Worm (Caenorhabditis elegans): Measurements from ENCODE around the gene tag-52.
A peak's percentile ranks its signal among the peaks of the same experiment; 100 is the strongest.

The tag-52 gene

ce11 chrX:3697623-3698022 lies 19.3 kb upstream of the tag-52 start (continued):
- TF ChIP-seq lsy-2 (tag; optimal IDR thresholded peaks at IDR 0.05) (peak; percentile 55 to 60), ceh-82 (tag; optimal IDR thresholded peaks at IDR 0.05) (peak; percentile 44 to 66 (median 48)), egl-13 (tag; optimal IDR thresholded peaks at IDR 0.05) (peak; percentile 69), elt-3 (tag; optimal IDR thresholded peaks at IDR 0.05) (peak in 2 of 6 experiments; percentile 19 to 36), mef-2 (tag; optimal IDR thresholded peaks at IDR 0.05) (no peak), zag-1 (tag; optimal IDR thresholded peaks at IDR 0.05) (no peak), nhr-90 (tag; optimal IDR thresholded peaks at IDR 0.05; ENCODE audit: poor library complexity) (peak; percentile 77), nhr-20 (tag; optimal IDR thresholded peaks at IDR 0.05) (peak; percentile 73)

ce11 chrX:3696603-3697002 lies 18.2 kb upstream of the tag-52 start, which contains the start of gene C01C4.3:
C01C4.3 (plus strand) TSS chrX:3696903.
- TF ChIP-seq ces-1 (GFP tag; optimal IDR thresholded peaks at IDR 0.05) (no peak), efl-1 (optimal IDR thresholded peaks at IDR 0.05) (no peak), efl-1 (GFP tag; optimal IDR thresholded peaks at IDR 0.05 in 1 of 2) (peak in 1 of 2 experiments; percentile 32)

ce11 chrX:3695826-3696225 lies 17.5 kb upstream of the tag-52 start:
- no peak for TF ChIP-seq jun-1 (tag; optimal IDR thresholded peaks at IDR 0.05)
- TF ChIP-seq blmp-1 (tag; optimal IDR thresholded peaks at IDR 0.05), result peak; percentile 67

ce11 chrX:3694172-3694571 lies 15.8 kb upstream of the tag-52 start:
- TF ChIP-seq sox-4 (tag; optimal IDR thresholded peaks at IDR 0.05) (no peak), elt-2 (tag; optimal IDR thresholded peaks at IDR 0.05) (no peak), sup-37 (GFP tag; optimal IDR thresholded peaks at IDR 0.05) (no peak), snpc-4 (tag; optimal IDR thresholded peaks at IDR 0.05) (no peak), lin-35 (GFP tag; optimal IDR thresholded peaks at IDR 0.05) (peak; percentile 17 to 42), ceh-88 (GFP tag; IDR thresholded peaks at IDR 0.05) (no peak), C04F5.9 (tag; optimal IDR thresholded peaks at IDR 0.05) (no peak), ztf-4 (tag; optimal IDR thresholded peaks at IDR 0.05) (no peak), unc-62 (GFP tag; optimal IDR thresholded peaks at IDR 0.05) (no peak), ces-1 (GFP tag; optimal IDR thresholded peaks at IDR 0.05) (no peak), zag-1 (tag; optimal IDR thresholded peaks at IDR 0.05) (no peak), blmp-1 (tag; optimal IDR thresholded peaks at IDR 0.05) (peak; percentile 40), nhr-28 (tag; optimal IDR thresholded peaks at IDR 0.05) (no peak), ama-1 (optimal IDR thresholded peaks at IDR 0.05) (no peak), nhr-90 (tag; optimal IDR thresholded peaks at IDR 0.05; ENCODE audit: poor library complexity) (no peak), hlh-17 (GFP tag; optimal IDR thresholded peaks at IDR 0.05; ENCODE audit: borderline replicate concordance) (no peak), nhr-77 (tag; optimal IDR thresholded peaks at IDR 0.05) (no peak), tlp-1 (tag; optimal IDR thresholded peaks at IDR 0.05) (no peak), unc-130 (tag; optimal IDR thresholded peaks at IDR 0.05) (no peak), zip-4 (GFP tag; optimal IDR thresholded peaks at IDR 0.05) (no peak), skn-1 (tag; optimal IDR thresholded peaks at IDR 0.05) (peak; percentile 20), nhr-84 (tag; optimal IDR thresholded peaks at IDR 0.05) (no peak), fkh-4 (tag; optimal IDR thresholded peaks at IDR 0.05; ENCODE audit: borderline replicate concordance) (no peak), ets-5 (GFP tag; IDR thresholded peaks at IDR 0.05) (no peak), dpl-1 (GFP tag; optimal IDR thresholded peaks at IDR 0.05) (peak in 1 of 3 experiments; percentile 29), lin-13 (GFP tag; optimal IDR thresholded peaks at IDR 0.05) (no peak), ceh-82 (tag; optimal IDR thresholded peaks at IDR 0.05) (peak in 2 of 3 experiments; percentile 1 to 49), fkh-8 (tag; optimal IDR thresholded peaks at IDR 0.05) (peak; percentile 50), nhr-47 (tag; optimal IDR thresholded peaks at IDR 0.05) (peak; percentile 32), nhr-76 (tag; optimal IDR thresholded peaks at IDR 0.05) (no peak), pag-3 (tag; optimal IDR thresholded peaks at IDR 0.05; ENCODE audit: borderline replicate concordance, insufficient read depth) (no peak), ceh-90 (tag; optimal IDR thresholded peaks at IDR 0.05) (no peak), mdl-1 (tag; optimal IDR thresholded peaks at IDR 0.05) (peak in 1 of 2 experiments; percentile 66), Y116A8C.19 (tag; optimal IDR thresholded peaks at IDR 0.05; ENCODE audit: borderline replicate concordance) (no peak), nhr-71 (tag; optimal IDR thresholded peaks at IDR 0.05) (peak; percentile 67), nhr-85 (tag) (no peak), nhr-11 (tag; optimal IDR thresholded peaks at IDR 0.05) (no peak), lin-39 (tag; optimal IDR thresholded peaks at IDR 0.05) (no peak), aly-2 (tag; optimal IDR thresholded peaks at IDR 0.05) (no peak), unc-30 (tag; optimal IDR thresholded peaks at IDR 0.05) (no peak)
